Worm (Caenorhabditis elegans) whole organism, mixed stage, embryonic: ENCODE data around the gene sre-8.

Experiments used
- blmp-1 ChIP-seq: fragments of 150-350 bp; optimal IDR thresholded peaks from 2 replicates; lab custom pipeline; 2014; ENCODE audit warnings: missing biosample characterization, missing genetic modification characterization
- ceh-39 ChIP-seq: fragments of 150-350 bp; optimal IDR thresholded peaks from 2 replicates; lab custom pipeline; 2014; ENCODE audit warnings: missing biosample characterization, missing genetic modification characterization
- ceh-43 ChIP-seq: fragments of 200-800 bp; sonication (Bioruptor generic); optimal IDR thresholded peaks from 2 replicates; lab custom pipeline; 2018; ENCODE audit warnings: mild to moderate bottlenecking, missing genetic modification characterization, moderate library complexity, missing compliant biosample characterization
- ces-1 ChIP-seq: fragments of 150-350 bp; optimal IDR thresholded peaks from 2 replicates; lab custom pipeline; 2014; ENCODE audit warnings: missing biosample characterization, missing genetic modification reagents, missing genetic modification characterization
- drap-1 ChIP-seq: fragments of 200-800 bp; sonication (Bioruptor generic); optimal IDR thresholded peaks from 3 replicates; lab custom pipeline; 2018; ENCODE audit warnings: mild to moderate bottlenecking, missing genetic modification characterization, missing compliant biosample characterization
- elt-1 ChIP-seq: sonication (generic microtip); optimal IDR thresholded peaks from 2 replicates; lab custom pipeline; 2017; ENCODE audit warnings: missing genetic modification characterization, mild to moderate bottlenecking, missing compliant biosample characterization, antibody characterized with exemption, moderate library complexity, borderline replicate concordance; ENCODE audit not compliant: insufficient read depth
- elt-3 ChIP-seq: fragments of 150-350 bp; optimal IDR thresholded peaks from 2 replicates; lab custom pipeline; 2014; ENCODE audit warnings: missing biosample characterization, missing genetic modification characterization
- flh-1 ChIP-seq: fragments of 200-800 bp; sonication (Bioruptor generic); optimal IDR thresholded peaks from 2 replicates; lab custom pipeline; 2018; ENCODE audit warnings: mild to moderate bottlenecking, missing genetic modification characterization, moderate library complexity, missing compliant biosample characterization
- ham-2 ChIP-seq: fragments of 200-800 bp; sonication (Bioruptor generic); optimal IDR thresholded peaks from 2 replicates; lab custom pipeline; 2018; ENCODE audit warnings: mild to moderate bottlenecking, missing genetic modification characterization, missing compliant biosample characterization
- hlh-1 ChIP-seq: fragments of 150-350 bp; optimal IDR thresholded peaks from 2 replicates; lab custom pipeline; 2014; ENCODE audit warnings: missing biosample characterization, missing genetic modification reagents, missing genetic modification characterization
- lin-13 ChIP-seq: fragments of 150-350 bp; optimal IDR thresholded peaks from 2 replicates; lab custom pipeline; 2014; ENCODE audit warnings: missing biosample characterization, missing genetic modification characterization
- lin-32 ChIP-seq: fragments of 200-800 bp; sonication (Bioruptor generic); optimal IDR thresholded peaks from 2 replicates; lab custom pipeline; 2018; ENCODE audit warnings: mild to moderate bottlenecking, missing genetic modification characterization, missing compliant biosample characterization
- lsy-2 ChIP-seq: fragments of 150-350 bp; optimal IDR thresholded peaks from 2 replicates; lab custom pipeline; 2014; ENCODE audit warnings: missing biosample characterization, missing genetic modification characterization
- mab-5 ChIP-seq: fragments of 150-350 bp; optimal IDR thresholded peaks from 2 replicates; lab custom pipeline; 2014; ENCODE audit warnings: missing biosample characterization, missing genetic modification characterization
- mep-1 ChIP-seq: fragments of 150-350 bp; optimal IDR thresholded peaks from 2 replicates; lab custom pipeline; 2017; ENCODE audit warnings: missing biosample characterization, missing genetic modification reagents, missing genetic modification characterization, inconsistent platforms
- nhr-12 ChIP-seq: fragments of 150-350 bp; optimal IDR thresholded peaks from 2 replicates; lab custom pipeline; 2014; ENCODE audit warnings: missing biosample characterization, missing genetic modification characterization
- nhr-2 ChIP-seq: fragments of 150-350 bp; optimal IDR thresholded peaks from 2 replicates; lab custom pipeline; 2014; ENCODE audit warnings: missing biosample characterization, missing genetic modification characterization
- nhr-28 ChIP-seq: fragments of 150-350 bp; optimal IDR thresholded peaks from 2 replicates; lab custom pipeline; 2014; ENCODE audit warnings: missing biosample characterization, missing genetic modification characterization
- pha-4 ChIP-seq: fragments of 150-350 bp; optimal IDR thresholded peaks from 2 replicates; lab custom pipeline; 2018; ENCODE audit warnings: missing biosample characterization, missing genetic modification reagents, missing genetic modification characterization
- sptf-1 ChIP-seq: sonication (generic microtip); optimal IDR thresholded peaks from 2 replicates; lab custom pipeline; 2017; ENCODE audit warnings: mild to moderate bottlenecking, missing genetic modification characterization, moderate library complexity, missing compliant biosample characterization
- tbx-8 ChIP-seq: fragments of 200-800 bp; sonication (Bioruptor generic); optimal IDR thresholded peaks from 2 replicates; lab custom pipeline; 2018; ENCODE audit warnings: mild to moderate bottlenecking, missing genetic modification characterization, moderate library complexity, missing compliant biosample characterization
- unc-120 ChIP-seq: sonication (generic microtip); optimal IDR thresholded peaks from 2 replicates; lab custom pipeline; 2017; ENCODE audit warnings: missing genetic modification characterization, missing compliant biosample characterization; ENCODE audit not compliant: poor library complexity, severe bottlenecking
- unc-39 ChIP-seq: fragments of 150-350 bp; optimal IDR thresholded peaks from 2 replicates; lab custom pipeline; 2014; ENCODE audit warnings: missing biosample characterization, missing genetic modification characterization
- unc-62 ChIP-seq: fragments of 150-350 bp; optimal IDR thresholded peaks from 2 replicates; lab custom pipeline; 2014; ENCODE audit warnings: missing biosample characterization, missing genetic modification reagents, missing genetic modification characterization
- zip-8 ChIP-seq: fragments of 150-350 bp; optimal IDR thresholded peaks from 2 replicates; lab custom pipeline; 2014; ENCODE audit warnings: missing biosample characterization, missing genetic modification characterization
- ztf-11 ChIP-seq: fragments of 150-350 bp; optimal IDR thresholded peaks from 2 replicates; lab custom pipeline; 2014; ENCODE audit warnings: missing biosample characterization, missing genetic modification characterization

The sre-8 gene

ce11 chrV:14231656-14232055 lies 25.3 kb upstream of the sre-8 start:
- no peak for TF ChIP-seq elt-3
- TF ChIP-seq ham-2 (GFP tag; lab: Kevin White, UChicago), result no peak
- TF ChIP-seq, all 35 proteins: peak for 0

ce11 chrV:14235942-14236341 lies 21.0 kb upstream of the sre-8 start, which contains the start of gene ent-3:
Gene ent-3 (minus strand): TSS chrV:14236042.
- TF ChIP-seq unc-120 (no peak), blmp-1 (tag; lab: Kevin White, UChicago) (no peak), pha-4 (no peak), nhr-2 (no peak), unc-62 (GFP tag; lab: Kevin White, UChicago) (no peak), mep-1 (tag; lab: Kevin White, UChicago) (no peak), mab-5 (tag; lab: Kevin White, UChicago) (no peak), hlh-1 (tag; lab: Kevin White, UChicago) (no peak), sptf-1 (tag; lab: Kevin White, UChicago) (no peak), ces-1 (GFP tag; lab: Kevin White, UChicago) (no peak), unc-39 (tag; lab: Kevin White, UChicago) (no peak)

- TF ChIP-seq sptf-1 (tag; lab: Kevin White, UChicago), result no peak
- no peak for TF ChIP-seq drap-1 (GFP tag; lab: Kevin White, UChicago)
- TF ChIP-seq blmp-1 (tag; lab: Kevin White, UChicago), result no peak
- TF ChIP-seq lsy-2 (tag; lab: Kevin White, UChicago), result no peak
- no peak for TF ChIP-seq ceh-39 (tag; lab: Kevin White, UChicago)
- TF ChIP-seq nhr-28 (tag; lab: Kevin White, UChicago), result no peak
- TF ChIP-seq hlh-1 (tag; lab: Kevin White, UChicago), result no peak
These were observed 16.2 kb upstream of the sre-8 start, which contains the start of gene K02E11.10 for ce11 chrV:14240694-14241201. Gene K02E11.10 (minus strand): TSS chrV:14241151.

- TF ChIP-seq zip-8 (no peak), drap-1 (GFP tag; lab: Kevin White, UChicago) (no peak), ztf-11 (no peak), sptf-1 (tag; lab: Kevin White, UChicago) (no peak), blmp-1 (tag; lab: Kevin White, UChicago) (no peak), elt-1 (tag; lab: Kevin White, UChicago) (no peak), ham-2 (GFP tag; lab: Kevin White, UChicago) (no peak), flh-1 (GFP tag; lab: Kevin White, UChicago) (no peak), ceh-43 (GFP tag; lab: Kevin White, UChicago) (no peak), nhr-12 (no peak), unc-62 (GFP tag; lab: Kevin White, UChicago) (no peak), ceh-39 (tag; lab: Kevin White, UChicago) (no peak)
These were observed 13.0 kb upstream of the sre-8 start, which contains the start of gene sre-7 for ce11 chrV:14243904-14244303. Gene sre-7 (plus strand): TSS chrV:14244204.

ce11 chrV:14246761-14247160 lies 10.2 kb upstream of the sre-8 start, which contains the start of gene K02E11.3:
Gene K02E11.3 (minus strand): TSS chrV:14246861.
- no peak for TF ChIP-seq tbx-8 (GFP tag; lab: Kevin White, UChicago)

ce11 chrV:14248025-14248424 lies 8.9 kb upstream of the sre-8 start, which contains the start of gene K02E11.4:
Gene K02E11.4 (minus strand): TSS chrV:14248125.
- TF ChIP-seq blmp-1 (tag; lab: Kevin White, UChicago) (no peak), ces-1 (GFP tag; lab: Kevin White, UChicago) (no peak), flh-1 (GFP tag; lab: Kevin White, UChicago) (no peak), unc-39 (tag; lab: Kevin White, UChicago) (no peak), elt-3 (no peak), unc-62 (GFP tag; lab: Kevin White, UChicago) (no peak), mep-1 (tag; lab: Kevin White, UChicago) (no peak), zip-8 (no peak), lin-13 (tag; lab: Kevin White, UChicago) (no peak), ceh-39 (tag; lab: Kevin White, UChicago) (no peak), ham-2 (GFP tag; lab: Kevin White, UChicago) (no peak), nhr-28 (tag; lab: Kevin White, UChicago) (no peak), nhr-2 (no peak), ztf-11 (no peak), lsy-2 (tag; lab: Kevin White, UChicago) (no peak), nhr-12 (no peak), lin-32 (GFP tag; lab: Kevin White, UChicago) (no peak), sptf-1 (tag; lab: Kevin White, UChicago) (no peak), hlh-1 (tag; lab: Kevin White, UChicago) (no peak), unc-120 (no peak)
